Worm (Caenorhabditis elegans) whole organism, L1 larva: Measurements from ENCODE around the gene col-160.

Source experiments
- alr-1 ChIP-seq: fragments of 200-800 bp; sonication (Bioruptor generic); optimal IDR thresholded peaks from 2 replicates; lab custom pipeline; 2018; ENCODE audit warnings: borderline replicate concordance, mild to moderate bottlenecking, missing genetic modification characterization, missing compliant biosample characterization
- ceh-90 ChIP-seq: sonication (generic microtip); optimal IDR thresholded peaks from 2 replicates; lab custom pipeline; 2016; ENCODE audit warnings: missing genetic modification characterization, missing compliant biosample characterization
- jun-1 ChIP-seq: fragments of 150-350 bp; optimal IDR thresholded peaks from 2 replicates; lab custom pipeline; 2014; ENCODE audit warnings: missing biosample characterization, missing genetic modification reagents, missing genetic modification characterization
- nhr-11 ChIP-seq: fragments of 150-350 bp; optimal IDR thresholded peaks from 2 replicates; lab custom pipeline; 2014; ENCODE audit warnings: missing biosample characterization, missing genetic modification characterization
- nhr-76 ChIP-seq: sonication (generic microtip); optimal IDR thresholded peaks from 2 replicates; lab custom pipeline; 2017; ENCODE audit warnings: missing biosample characterization, missing genetic modification characterization
- nhr-90 ChIP-seq: sonication (generic microtip); optimal IDR thresholded peaks from 2 replicates; lab custom pipeline; 2016; ENCODE audit warnings: mild to moderate bottlenecking, missing genetic modification characterization, missing compliant biosample characterization; ENCODE audit not compliant: poor library complexity
- pag-3 ChIP-seq: sonication (generic microtip); optimal IDR thresholded peaks from 2 replicates; lab custom pipeline; 2017; ENCODE audit warnings: missing genetic modification characterization, mild to moderate bottlenecking, missing compliant biosample characterization, antibody characterized with exemption, borderline replicate concordance; ENCODE audit not compliant: insufficient read depth
- skn-1 ChIP-seq: fragments of 150-350 bp; optimal IDR thresholded peaks from 2 replicates; lab custom pipeline; 2014; ENCODE audit warnings: missing biosample characterization, missing genetic modification characterization
- snpc-4 ChIP-seq: fragments of 150-350 bp; optimal IDR thresholded peaks from 2 replicates; lab custom pipeline; 2014; ENCODE audit warnings: missing biosample characterization, missing genetic modification characterization
- zag-1 ChIP-seq: fragments of 150-350 bp; optimal IDR thresholded peaks from 2 replicates; lab custom pipeline; 2014; ENCODE audit warnings: missing biosample characterization, missing genetic modification characterization
- ztf-11 ChIP-seq, 2 experiments: sonication (generic microtip); optimal IDR thresholded peaks; 2 replicates each; lab custom pipeline; 2016 to 2017; ENCODE audit warnings: missing genetic modification characterization in 2 of 2, missing biosample characterization in 1 of 2, missing compliant biosample characterization in 1 of 2

- no peak for TF ChIP-seq ztf-11 (tag; optimal IDR thresholded peaks at IDR 0.05; lab: Kevin White, UChicago)
- peak; percentile 43 for TF ChIP-seq nhr-90
- TF ChIP-seq alr-1 (tag; lab: Kevin White, UChicago) = no peak
- no peak for TF ChIP-seq nhr-76
- no peak for TF ChIP-seq skn-1 (tag; lab: Kevin White, UChicago)
- TF ChIP-seq ceh-90 (tag; lab: Kevin White, UChicago) = no peak
- no peak for TF ChIP-seq nhr-11 (tag; lab: Kevin White, UChicago)
- TF ChIP-seq snpc-4 (tag; lab: Kevin White, UChicago) = peak; percentile 96
- TF ChIP-seq zag-1 = no peak
- TF ChIP-seq jun-1 (tag; lab: Kevin White, UChicago) = no peak
- TF ChIP-seq pag-3 = no peak
Observed at ce11 chrV:13162885-13163284, 39.1 kb downstream of the col-160 start.
